Worm (Caenorhabditis elegans) whole organism, L3 larva: ENCODE results near the gene wdr-54.

Experiments
- ama-1 ChIP-seq: fragments of 150-350 bp; optimal IDR thresholded peaks from 2 replicates; lab custom pipeline; 2018
- nhr-25 ChIP-seq: sonication (generic microtip); optimal IDR thresholded peaks from 2 replicates; lab custom pipeline; 2017; ENCODE audit warnings: missing biosample characterization, missing genetic modification characterization
- pha-4 ChIP-seq: fragments of 150-350 bp; optimal IDR thresholded peaks from 2 replicates; lab custom pipeline; 2014; ENCODE audit warnings: missing biosample characterization, missing genetic modification reagents, missing genetic modification characterization

DNA sequence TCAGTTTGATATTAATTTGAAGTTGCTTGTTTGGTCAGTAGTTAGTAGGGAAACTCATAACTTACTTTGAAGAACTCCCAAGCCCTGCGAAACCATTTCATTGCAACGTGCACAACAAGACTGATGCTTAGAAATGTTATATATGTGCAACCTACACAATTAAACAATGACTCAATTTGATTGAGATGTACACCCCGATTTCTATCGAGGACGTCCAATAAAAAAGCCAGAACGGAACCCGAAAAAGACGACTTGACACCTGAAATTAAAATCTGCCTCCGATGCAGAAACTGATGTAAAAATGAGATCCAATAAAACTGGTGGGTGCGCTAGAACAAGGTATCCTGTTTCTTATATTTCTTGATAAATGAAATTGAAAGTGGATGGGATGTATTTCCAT is 43.9 kb upstream of the wdr-54 start, which contains the start of gene T04G9.6:
- TF ChIP-seq ama-1, result no peak
- no peak for TF ChIP-seq pha-4 (tag; lab: Kevin White, UChicago)
- TF ChIP-seq nhr-25 (tag; lab: Kevin White, UChicago), result no peak
